Fruit fly (Drosophila melanogaster) ovary, adult (tissue): ENCODE results near the gene CG14362.

Experiments
- CG17801 ChIP-seq: fragments of 200-800 bp; optimal IDR thresholded peaks from 2 replicates; lab custom pipeline; 2019; ENCODE audit warnings: missing biosample characterization, mild to moderate bottlenecking, missing genetic modification characterization, moderate library complexity; ENCODE audit not compliant: partially characterized antibody

CG14362 gene

dm6 chr3R:13855354-13855753 is at the start of gene CG14362:
Gene CG14362, minus strand, starts transcription at chr3R:13855454.
- TF ChIP-seq CG17801 (GFP tag; lab: Kevin White, UChicago): no peak

dm6 chr3R:13901543-13901945 is 46.3 kb upstream of the CG14362 start, which contains the start of gene ems:
Gene ems, plus strand, starts transcription at chr3R:13901853.
- TF ChIP-seq CG17801 (GFP tag; lab: Kevin White, UChicago): no peak

- no peak for TF ChIP-seq CG17801 (GFP tag; lab: Kevin White, UChicago)
Measured at dm6 chr3R:13899727-13900209, 44.5 kb upstream of the CG14362 start.

- TF ChIP-seq CG17801 (GFP tag; lab: Kevin White, UChicago): no peak
Measured at dm6 chr3R:13896854-13897253, 41.6 kb upstream of the CG14362 start.

- no peak for TF ChIP-seq CG17801 (GFP tag; lab: Kevin White, UChicago)
Measured at dm6 chr3R:13895602-13896001, 40.3 kb upstream of the CG14362 start.

- TF ChIP-seq CG17801 (GFP tag; lab: Kevin White, UChicago): no peak
Measured at dm6 chr3R:13894756-13895155, 39.5 kb upstream of the CG14362 start.

- no peak for TF ChIP-seq CG17801 (GFP tag; lab: Kevin White, UChicago)
Measured at dm6 chr3R:13892870-13893269, 37.6 kb upstream of the CG14362 start.

dm6 chr3R:13888332-13888731 is 33.1 kb upstream of the CG14362 start:
- no peak for TF ChIP-seq CG17801 (GFP tag; lab: Kevin White, UChicago)

- no peak for TF ChIP-seq CG17801 (GFP tag; lab: Kevin White, UChicago)
Measured at dm6 chr3R:13887812-13888211, 32.6 kb upstream of the CG14362 start.

dm6 chr3R:13884929-13885328 is 29.7 kb upstream of the CG14362 start:
- no peak for TF ChIP-seq CG17801 (GFP tag; lab: Kevin White, UChicago)

- TF ChIP-seq CG17801 (GFP tag; lab: Kevin White, UChicago): no peak
Measured at dm6 chr3R:13883388-13883787, 28.1 kb upstream of the CG14362 start.

dm6 chr3R:13880872-13881271 is 25.6 kb upstream of the CG14362 start:
- TF ChIP-seq CG17801 (GFP tag; lab: Kevin White, UChicago): no peak

- TF ChIP-seq CG17801 (GFP tag; lab: Kevin White, UChicago): no peak
Measured at dm6 chr3R:13879349-13879748, 24.1 kb upstream of the CG14362 start.

- TF ChIP-seq CG17801 (GFP tag; lab: Kevin White, UChicago): no peak
Measured at dm6 chr3R:13877125-13877524, 21.9 kb upstream of the CG14362 start.

- TF ChIP-seq CG17801 (GFP tag; lab: Kevin White, UChicago): no peak
Measured at dm6 chr3R:13875438-13875861, 20.2 kb upstream of the CG14362 start.

dm6 chr3R:13874866-13875417 is 19.7 kb upstream of the CG14362 start, which contains the start of gene E5:
Gene E5, minus strand, starts transcription at chr3R:13874916.
- no peak for TF ChIP-seq CG17801 (GFP tag; lab: Kevin White, UChicago)

- no peak for TF ChIP-seq CG17801 (GFP tag; lab: Kevin White, UChicago)
Measured at dm6 chr3R:13872161-13872560, 16.9 kb upstream of the CG14362 start.
